Worm (Caenorhabditis elegans): ENCODE measurements around the gene Y55H10A.2.

DNA sequence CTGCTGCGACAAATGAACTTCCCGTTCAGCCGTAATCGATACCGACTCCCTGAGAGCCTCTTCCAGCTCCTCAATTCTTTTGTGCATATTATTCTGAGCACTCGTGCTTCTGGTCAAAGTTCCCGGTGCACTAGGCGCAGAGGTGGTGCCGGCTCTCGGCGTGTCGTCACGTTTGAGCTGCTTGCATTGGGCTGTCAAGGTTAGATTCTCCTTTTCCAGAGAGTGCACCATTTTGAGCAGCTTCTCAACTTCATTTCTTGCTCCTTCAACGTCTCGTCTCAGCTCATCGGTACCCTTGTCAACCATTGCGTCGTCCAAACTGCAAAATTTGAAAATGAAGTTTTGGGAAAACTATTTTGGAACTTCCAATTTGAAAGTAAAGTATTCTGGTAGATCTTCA lies 17.8 kb upstream of the Y55H10A.2 start:
- TF ChIP-seq sem-2 (GFP tag; optimal IDR thresholded peaks at IDR 0.05) (no peak), blmp-1 (tag; optimal IDR thresholded peaks at IDR 0.05) (no peak), nhr-28 (tag; optimal IDR thresholded peaks at IDR 0.05) (no peak), nhr-12 (tag; optimal IDR thresholded peaks at IDR 0.05) (no peak), unc-62 (GFP tag; optimal IDR thresholded peaks at IDR 0.05) (no peak), lin-13 (tag; optimal IDR thresholded peaks at IDR 0.05) (no peak), snpc-4 (tag; optimal IDR thresholded peaks at IDR 0.05) (no peak), sptf-1 (tag; optimal IDR thresholded peaks at IDR 0.05) (no peak), mep-1 (tag; optimal IDR thresholded peaks at IDR 0.05) (no peak), nhr-76 (tag; optimal IDR thresholded peaks at IDR 0.05) (no peak)

Measured in whole organism, mixed stage, embryonic.